Fruit fly (Drosophila melanogaster): ENCODE data around the gene rb.

Gene rb

dm6 chrX:4542353-4542752 lies 1.9 kb upstream of the rb start, which contains the start of gene CG3568:
TSS of gene CG3568 (plus strand) at chrX:4542630.
- TF ChIP-seq CG6163 (GFP tag; IDR thresholded peaks at IDR 0.05): no peak
- no peak for TF ChIP-seq spab (GFP tag; optimal IDR thresholded peaks at IDR 0.05)
- no peak for TF ChIP-seq CG11294 (GFP tag; IDR thresholded peaks at IDR 0.05)

- no peak for TF ChIP-seq fkh (GFP tag; optimal IDR thresholded peaks at IDR 0.05)
- TF ChIP-seq CG6854 (GFP tag; optimal IDR thresholded peaks at IDR 0.05): no peak
- no peak for TF ChIP-seq Eip78C (GFP tag)
- TF ChIP-seq Ets96B (tag; optimal IDR thresholded peaks at IDR 0.05): no peak
- TF ChIP-seq Gug (GFP tag; IDR thresholded peaks at IDR 0.05): no peak
- no peak for TF ChIP-seq CG4318 (GFP tag; optimal IDR thresholded peaks at IDR 0.05)
- TF ChIP-seq Blimp-1 (GFP tag; optimal IDR thresholded peaks at IDR 0.05): no peak
- TF ChIP-seq CG32006 (GFP tag; optimal IDR thresholded peaks at IDR 0.05): no peak
- TF ChIP-seq OdsH (GFP tag; optimal IDR thresholded peaks at IDR 0.05): no peak
- no peak for TF ChIP-seq Lpt (GFP tag; optimal IDR thresholded peaks at IDR 0.05)
- no peak for TF ChIP-seq CG11294 (GFP tag; IDR thresholded peaks at IDR 0.05)
- no peak for TF ChIP-seq CG6276 (GFP tag; optimal IDR thresholded peaks at IDR 0.05)
- TF ChIP-seq Ets21C (GFP tag; optimal IDR thresholded peaks at IDR 0.05): no peak
- TF ChIP-seq CG8632 (GFP tag; optimal IDR thresholded peaks at IDR 0.05): no peak
- no peak for TF ChIP-seq CG10669 (GFP tag; optimal IDR thresholded peaks at IDR 0.05)
- no peak for TF ChIP-seq pdm3 (GFP tag; optimal IDR thresholded peaks at IDR 0.05)
- TF ChIP-seq spab (GFP tag; optimal IDR thresholded peaks at IDR 0.05): no peak
Measured at dm6 chrX:4534002-4534401, 6.4 kb downstream of the rb start.

dm6 chrX:4529909-4530308 lies 10.5 kb downstream of the rb start, which contains the start of gene CG3556:
TSS of gene CG3556 (plus strand) at chrX:4530231.
- TF ChIP-seq CG6808 (GFP tag; optimal IDR thresholded peaks at IDR 0.05): no peak
- TF ChIP-seq dac (GFP tag; optimal IDR thresholded peaks at IDR 0.05): no peak
- peak; percentile 38 for TF ChIP-seq esn (GFP tag; optimal IDR thresholded peaks at IDR 0.05)
- TF ChIP-seq Eip78C (GFP tag): peak; percentile 62
- TF ChIP-seq CG9139 (GFP tag; optimal IDR thresholded peaks at IDR 0.05): no peak
- TF ChIP-seq CG8632 (GFP tag; optimal IDR thresholded peaks at IDR 0.05): no peak
- no peak for TF ChIP-seq Sox15 (GFP tag; optimal IDR thresholded peaks at IDR 0.05)
- TF ChIP-seq fkh (GFP tag; optimal IDR thresholded peaks at IDR 0.05): no peak
- no peak for TF ChIP-seq OdsH (GFP tag; optimal IDR thresholded peaks at IDR 0.05)
- no peak for TF ChIP-seq salr (GFP tag; optimal IDR thresholded peaks at IDR 0.05)
- TF ChIP-seq CG8119 (GFP tag; IDR thresholded peaks at IDR 0.05): no peak
- no peak for TF ChIP-seq Hr4 (GFP tag; optimal IDR thresholded peaks at IDR 0.05)
- TF ChIP-seq ss (GFP tag; optimal IDR thresholded peaks at IDR 0.05): no peak
- TF ChIP-seq cyc (GFP tag; optimal IDR thresholded peaks at IDR 0.05): peak; percentile 27
- TF ChIP-seq eg (GFP tag; IDR thresholded peaks at IDR 0.05): peak; percentile 22; the same call in 1 of the 3 replicates
- no peak for TF ChIP-seq vri (GFP tag; optimal IDR thresholded peaks at IDR 0.05)
- TF ChIP-seq net (GFP tag; optimal IDR thresholded peaks at IDR 0.05): no peak
- no peak for TF ChIP-seq CG11294 (GFP tag; IDR thresholded peaks at IDR 0.05)
- TF ChIP-seq CG6276 (GFP tag; optimal IDR thresholded peaks at IDR 0.05): no peak
- no peak for TF ChIP-seq CG11902 (GFP tag; optimal IDR thresholded peaks at IDR 0.05)
- no peak for TF ChIP-seq Sox14 (GFP tag; optimal IDR thresholded peaks at IDR 0.05)
- no peak for TF ChIP-seq fd85E (GFP tag; optimal IDR thresholded peaks at IDR 0.05)
- TF ChIP-seq Met (GFP tag; optimal IDR thresholded peaks at IDR 0.05): no peak
- TF ChIP-seq Hr39 (GFP tag; optimal IDR thresholded peaks at IDR 0.05): no peak
- no peak for TF ChIP-seq CG31627 (GFP tag; optimal IDR thresholded peaks at IDR 0.05)
- no peak for TF ChIP-seq Eip93F (GFP tag; optimal IDR thresholded peaks at IDR 0.05)
- TF ChIP-seq achi (GFP tag; optimal IDR thresholded peaks at IDR 0.05): no peak
- no peak for TF ChIP-seq Eip75B (GFP tag; optimal IDR thresholded peaks at IDR 0.05)
